Worm (Caenorhabditis elegans): ENCODE measurements around the gene nhr-181.

ce11 chrV:4138688-4139087 is 43.8 kb downstream of the nhr-181 start, which contains the start of gene lgc-29:
- TF ChIP-seq cebp-1 (GFP tag; IDR thresholded peaks at IDR 0.05), result no peak
- no peak for TF ChIP-seq cebp-1 (tag; optimal IDR thresholded peaks at IDR 0.05)
- TF ChIP-seq ceh-27 (GFP tag; optimal IDR thresholded peaks at IDR 0.05), result no peak
- no peak for TF ChIP-seq madf-8 (GFP tag; conservative IDR thresholded peaks at IDR 0.05)
- TF ChIP-seq tbx-9 (tag; optimal IDR thresholded peaks at IDR 0.05; ENCODE audit: borderline replicate concordance), result no peak
- no peak for TF ChIP-seq nhr-120 (GFP tag; IDR thresholded peaks at IDR 0.05)
- no peak for TF ChIP-seq sea-2 (GFP tag; IDR thresholded peaks at IDR 0.05)
- no peak for TF ChIP-seq snpc-4 (GFP tag; optimal IDR thresholded peaks at IDR 0.05)
- no peak for TF ChIP-seq snpc-4 (tag; optimal IDR thresholded peaks at IDR 0.05)
- no peak for TF ChIP-seq dox-1 (GFP tag; IDR thresholded peaks at IDR 0.05)

Data from whole organism, young adult.